Fruit fly (Drosophila melanogaster) whole organism, embryonic: ENCODE measurements around the gene AnxB9.
A peak's percentile ranks its signal among the peaks of the same experiment; 100 is the strongest.

ENCODE experiments used
- BtbVII ChIP-seq: fragments of 200-800 bp; sonication (Bioruptor generic); optimal IDR thresholded peaks from 3 replicates; lab custom pipeline; 2017; ENCODE audit warnings: missing biosample characterization, mild to moderate bottlenecking, missing genetic modification characterization
- Bteb2 ChIP-seq: fragments of 200-800 bp; sonication (Bioruptor generic); optimal IDR thresholded peaks from 2 replicates; lab custom pipeline; 2016; ENCODE audit warnings: missing biosample characterization, missing genetic modification characterization
- CG11247 ChIP-seq: fragments of 200-800 bp; sonication (Bioruptor generic); IDR thresholded peaks from 2 replicates; pipeline ENCODE4 v1.3.6; 2022; ENCODE audit warnings: missing biosample characterization, missing genetic modification characterization
- CG12391 ChIP-seq: fragments of 200-800 bp; sonication (Bioruptor generic); optimal IDR thresholded peaks from 3 replicates; lab custom pipeline; 2018; ENCODE audit warnings: missing biosample characterization, mild to moderate bottlenecking, missing genetic modification characterization, moderate library complexity
- CG12744 ChIP-seq: fragments of 200-800 bp; sonication (Bioruptor generic); optimal IDR thresholded peaks from 2 replicates; lab custom pipeline; 2016; ENCODE audit warnings: missing biosample characterization, missing genetic modification characterization
- CG12942 ChIP-seq: fragments of 200-800 bp; sonication (Bioruptor generic); optimal IDR thresholded peaks from 3 replicates; lab custom pipeline; 2016; ENCODE audit warnings: missing biosample characterization, missing genetic modification characterization
- CG13624 ChIP-seq: fragments of 200-800 bp; sonication (Bioruptor generic); optimal IDR thresholded peaks from 2 replicates; lab custom pipeline; 2016; ENCODE audit warnings: missing biosample characterization, missing genetic modification characterization
- CG16779 ChIP-seq: fragments of 200-800 bp; sonication (Bioruptor generic); IDR thresholded peaks from 2 replicates; pipeline ENCODE4 v1.3.6; 2022; ENCODE audit warnings: missing biosample characterization, missing genetic modification characterization
- CG17802 ChIP-seq: fragments of 200-800 bp; sonication (Bioruptor generic); optimal IDR thresholded peaks from 2 replicates; lab custom pipeline; 2018; ENCODE audit warnings: missing biosample characterization, mild to moderate bottlenecking, missing genetic modification characterization, moderate library complexity
- CG1792 ChIP-seq: fragments of 200-800 bp; sonication (Bioruptor generic); optimal IDR thresholded peaks from 2 replicates; lab custom pipeline; 2016; ENCODE audit warnings: missing biosample characterization, missing genetic modification characterization
- CG18476 ChIP-seq: fragments of 200-800 bp; sonication (Bioruptor generic); optimal IDR thresholded peaks from 2 replicates; lab custom pipeline; 2016; ENCODE audit warnings: missing biosample characterization, mild to moderate bottlenecking, missing genetic modification characterization
- CG2712 ChIP-seq: fragments of 200-800 bp; optimal IDR thresholded peaks from 3 replicates; lab custom pipeline; 2019; ENCODE audit warnings: missing biosample characterization, mild to moderate bottlenecking, missing genetic modification characterization, moderate library complexity
- CG34224 ChIP-seq: fragments of 200-800 bp; sonication (Bioruptor generic); IDR thresholded peaks from 3 replicates; pipeline ENCODE4 v1.3.6; 2022; ENCODE audit warnings: missing biosample characterization, missing genetic modification characterization; ENCODE audit not compliant: partially characterized antibody
- CG34422 ChIP-seq: fragments of 200-800 bp; sonication (Bioruptor generic); IDR thresholded peaks from 3 replicates; pipeline ENCODE4 v1.3.6; 2022; ENCODE audit warnings: missing biosample characterization, missing genetic modification characterization
- CG7745 ChIP-seq: fragments of 200-800 bp; sonication (Bioruptor generic); optimal IDR thresholded peaks from 2 replicates; lab custom pipeline; 2018; ENCODE audit warnings: missing biosample characterization, mild to moderate bottlenecking, missing genetic modification characterization, moderate library complexity
- CG7839 ChIP-seq: fragments of 200-800 bp; sonication (Bioruptor generic); optimal IDR thresholded peaks from 3 replicates; lab custom pipeline; 2018; ENCODE audit warnings: missing biosample characterization, mild to moderate bottlenecking, missing genetic modification characterization, moderate library complexity
- CG8765 ChIP-seq: fragments of 200-800 bp; sonication (Bioruptor generic); IDR thresholded peaks from 2 replicates; pipeline ENCODE4 v1.3.6; 2022; ENCODE audit warnings: missing biosample characterization, missing genetic modification characterization
- CHES-1-like ChIP-seq: fragments of 200-800 bp; sonication (Bioruptor generic); optimal IDR thresholded peaks from 2 replicates; lab custom pipeline; 2016; ENCODE audit warnings: missing biosample characterization, missing genetic modification characterization
- Chrac-16 ChIP-seq: fragments of 200-800 bp; sonication (Bioruptor generic); optimal IDR thresholded peaks from 3 replicates; lab custom pipeline; 2016; ENCODE audit warnings: missing biosample characterization, missing genetic modification characterization
- CoRest ChIP-seq: fragments of 200-800 bp; sonication (Bioruptor generic); optimal IDR thresholded peaks from 3 replicates; lab custom pipeline; 2018; ENCODE audit warnings: missing biosample characterization, mild to moderate bottlenecking, missing genetic modification characterization, moderate library complexity
- Eip74EF ChIP-seq, 2 experiments: fragments of 200-800 bp in 1 of 2; fragments of >200 bp in 1 of 2; sonication (Bioruptor generic) in 1 of 2; optimal IDR thresholded peaks; 2 replicates each; lab custom pipeline; 2017 to 2019; ENCODE audit warnings: missing biosample characterization in 2 of 2, missing genetic modification characterization in 2 of 2, mild to moderate bottlenecking in 1 of 2, moderate library complexity in 1 of 2
- Hmx ChIP-seq: fragments of 200-800 bp; sonication (Bioruptor generic); optimal IDR thresholded peaks from 2 replicates; lab custom pipeline; 2016; ENCODE audit warnings: missing biosample characterization, missing genetic modification characterization
- Jarid2 ChIP-seq: fragments of 200-800 bp; sonication (Bioruptor generic); optimal IDR thresholded peaks from 3 replicates; lab custom pipeline; 2017; ENCODE audit warnings: mild to moderate bottlenecking, missing biosample characterization, missing genetic modification reagents, missing genetic modification characterization
- Kr ChIP-seq: fragments of 200-800 bp; sonication (Bioruptor generic); optimal IDR thresholded peaks from 2 replicates; lab custom pipeline; 2017; ENCODE audit warnings: missing biosample characterization, mild to moderate bottlenecking, missing genetic modification characterization
- MBD-R2 ChIP-seq: fragments of 200-800 bp; sonication (Bioruptor generic); IDR thresholded peaks from 2 replicates; pipeline ENCODE4 v1.3.6; 2022; ENCODE audit warnings: missing biosample characterization, missing genetic modification characterization
- Oli ChIP-seq: fragments of 200-800 bp; sonication (Bioruptor generic); optimal IDR thresholded peaks from 2 replicates; lab custom pipeline; 2018; ENCODE audit warnings: missing biosample characterization, mild to moderate bottlenecking, missing genetic modification characterization, moderate library complexity
- Optix ChIP-seq: fragments of 200-800 bp; sonication (Bioruptor generic); IDR thresholded peaks from 3 replicates; pipeline ENCODE4 v1.3.6; 2022; ENCODE audit warnings: missing biosample characterization, missing genetic modification characterization
- Usf ChIP-seq: fragments of 200-800 bp; sonication (Bioruptor generic); optimal IDR thresholded peaks from 2 replicates; lab custom pipeline; 2017; ENCODE audit warnings: missing genotype, missing biosample characterization, missing genetic modification characterization
- abd-A ChIP-seq: fragments of 200-800 bp; sonication (Bioruptor generic); optimal IDR thresholded peaks from 3 replicates; lab custom pipeline; 2019; ENCODE audit warnings: missing biosample characterization, mild to moderate bottlenecking, missing genetic modification characterization, moderate library complexity
- chm ChIP-seq: fragments of 200-800 bp; sonication (Bioruptor generic); IDR thresholded peaks from 2 replicates; pipeline ENCODE4 v1.3.6; 2022; ENCODE audit warnings: missing biosample characterization, missing genetic modification characterization
- da ChIP-seq: fragments of 200-800 bp; sonication (Bioruptor generic); optimal IDR thresholded peaks from 2 replicates; lab custom pipeline; 2016; ENCODE audit warnings: missing biosample characterization, missing genetic modification characterization
- ems ChIP-seq: fragments of 200-800 bp; sonication (Bioruptor generic); optimal IDR thresholded peaks from 3 replicates; lab custom pipeline; 2016; ENCODE audit warnings: missing biosample characterization, missing genetic modification characterization
- ewg ChIP-seq: fragments of 200-800 bp; sonication (Bioruptor generic); optimal IDR thresholded peaks from 3 replicates; lab custom pipeline; 2017; ENCODE audit warnings: mild to moderate bottlenecking, missing biosample characterization, missing genetic modification reagents, missing genetic modification characterization
- fu2 ChIP-seq: fragments of 200-800 bp; sonication (Bioruptor generic); optimal IDR thresholded peaks from 2 replicates; lab custom pipeline; 2016; ENCODE audit warnings: missing biosample characterization, missing genetic modification characterization
- gcm ChIP-seq: fragments of 200-800 bp; sonication (Bioruptor generic); optimal IDR thresholded peaks from 2 replicates; lab custom pipeline; 2019; ENCODE audit warnings: missing biosample characterization, mild to moderate bottlenecking, missing genetic modification characterization, moderate library complexity
- gsb-n ChIP-seq: fragments of 200-800 bp; sonication (Bioruptor generic); optimal IDR thresholded peaks from 3 replicates; lab custom pipeline; 2018; ENCODE audit warnings: missing biosample characterization, mild to moderate bottlenecking, missing genetic modification characterization
- lola ChIP-seq, 3 experiments: fragments of >200 bp in 2 of 3; fragments of 200-800 bp in 1 of 3; sonication (Bioruptor generic) in 1 of 3; optimal IDR thresholded peaks; 2 replicates each; lab custom pipeline; 2017 to 2019; ENCODE audit warnings: missing biosample characterization in 3 of 3, missing genetic modification characterization in 3 of 3, mild to moderate bottlenecking in 1 of 3, moderate library complexity in 1 of 3
- mld ChIP-seq: fragments of 200-800 bp; sonication (Bioruptor generic); IDR thresholded peaks from 3 replicates; pipeline ENCODE4 v1.3.6; 2022; ENCODE audit warnings: missing biosample characterization, missing genetic modification characterization; ENCODE audit not compliant: partially characterized antibody
- nerfin-1 ChIP-seq: fragments of 200-800 bp; sonication (Bioruptor generic); optimal IDR thresholded peaks from 3 replicates; lab custom pipeline; 2019; ENCODE audit warnings: missing biosample characterization, mild to moderate bottlenecking, missing genetic modification characterization, moderate library complexity
- pb ChIP-seq: fragments of 200-800 bp; sonication (Bioruptor generic); optimal IDR thresholded peaks from 3 replicates; lab custom pipeline; 2016; ENCODE audit warnings: missing biosample characterization, missing genetic modification characterization
- pita ChIP-seq: fragments of 200-800 bp; sonication (Bioruptor generic); optimal IDR thresholded peaks from 2 replicates; lab custom pipeline; 2017; ENCODE audit warnings: missing biosample characterization, mild to moderate bottlenecking, missing genetic modification characterization
- row ChIP-seq: fragments of 200-800 bp; sonication (Bioruptor generic); IDR thresholded peaks from 3 replicates; pipeline ENCODE4 v1.3.6; 2022; ENCODE audit warnings: missing biosample characterization, missing genetic modification characterization
- shn ChIP-seq: fragments of 200-800 bp; sonication (Bioruptor generic); optimal IDR thresholded peaks from 3 replicates; lab custom pipeline; 2016; ENCODE audit warnings: missing biosample characterization, missing genetic modification characterization
- sima ChIP-seq: fragments of 200-800 bp; sonication (Bioruptor generic); optimal IDR thresholded peaks from 2 replicates; lab custom pipeline; 2016; ENCODE audit warnings: missing biosample characterization, missing genetic modification characterization
- ssp ChIP-seq: fragments of 200-800 bp; sonication (Bioruptor generic); IDR thresholded peaks from 2 replicates; pipeline ENCODE4 v1.3.6; 2022; ENCODE audit warnings: missing biosample characterization, missing genetic modification characterization
- tna ChIP-seq: fragments of 200-800 bp; sonication (Bioruptor generic); IDR thresholded peaks from 2 replicates; pipeline ENCODE4 v1.3.6; 2022; ENCODE audit warnings: missing biosample characterization, missing genetic modification characterization; ENCODE audit not compliant: partially characterized antibody
- trh ChIP-seq: fragments of 200-800 bp; sonication (Bioruptor generic); optimal IDR thresholded peaks from 2 replicates; lab custom pipeline; 2016; ENCODE audit warnings: missing biosample characterization, missing genetic modification characterization
- usp ChIP-seq: fragments of >200 bp; optimal IDR thresholded peaks from 2 replicates; lab custom pipeline; 2017; ENCODE audit warnings: missing biosample characterization, missing genetic modification characterization

The AnxB9 gene

dm6 chr3R:21112742-21113465 lies 47.9 kb downstream of the AnxB9 start (continued):
- TF ChIP-seq sima (peak; percentile 82), Chrac-16 (GFP tag; lab: Kevin White, UChicago) (peak; percentile 80), MBD-R2 (peak; percentile 60; the same call in 1 of the 2 replicates), CG13624 (GFP tag; lab: Kevin White, UChicago) (peak; percentile 87), CG12391 (tag; lab: Kevin White, UChicago) (peak; percentile 91), BtbVII (peak; percentile 86), ssp (GFP tag; lab: Robert Waterston, UW) (peak; percentile 62), CG34422 (peak; percentile 88), lola (GFP tag; optimal IDR thresholded peaks at IDR 0.05; lab: Kevin White, UChicago) (peak in 1 of 3 experiments; percentile 73), da (GFP tag; lab: Kevin White, UChicago) (peak; percentile 44), CG1792 (peak; percentile 91), nerfin-1 (tag; lab: Kevin White, UChicago) (peak; percentile 80), Jarid2 (GFP tag; lab: Kevin White, UChicago) (no peak), ewg (GFP tag; lab: Kevin White, UChicago) (peak; percentile 79), usp (no peak), CG18476 (GFP tag; lab: Kevin White, UChicago) (peak; percentile 80), CG34224 (GFP tag; lab: Robert Waterston, UW) (no peak), gsb-n (tag; lab: Kevin White, UChicago) (peak; percentile 82), Optix (GFP tag; lab: Robert Waterston, UW) (peak; percentile 83), CG11247 (GFP tag; lab: Robert Waterston, UW) (peak; percentile 81), pita (GFP tag; lab: Kevin White, UChicago) (no peak), gcm (GFP tag; lab: Kevin White, UChicago) (peak; percentile 86), row (peak; percentile 88), pb (GFP tag; lab: Kevin White, UChicago) (peak; percentile 88), shn (GFP tag; lab: Kevin White, UChicago) (peak; percentile 80), CG7839 (tag; lab: Kevin White, UChicago) (peak; percentile 89), fu2 (peak; percentile 86), trh (GFP tag; lab: Kevin White, UChicago) (peak; percentile 68), mld (no peak), Bteb2 (peak; percentile 89), CG8765 (GFP tag; lab: Robert Waterston, UW) (0 out of 2 replicates have a peak, but pooled peaks have one; percentile 47), abd-A (tag; lab: Kevin White, UChicago) (no peak), CG7745 (tag; lab: Kevin White, UChicago) (peak; percentile 42), Kr (GFP tag; lab: Kevin White, UChicago) (peak; percentile 25), Usf (GFP tag; lab: Kevin White, UChicago) (peak; percentile 44), CG16779 (GFP tag; lab: Robert Waterston, UW) (peak; percentile 81), ems (GFP tag; lab: Kevin White, UChicago) (peak; percentile 60), tna (GFP tag; lab: Robert Waterston, UW) (0 out of 2 replicates have a peak, but pooled peaks have one; percentile 7), CG17802 (tag; lab: Kevin White, UChicago) (peak; percentile 75), Hmx (peak; percentile 59), CG12744 (GFP tag; lab: Kevin White, UChicago) (peak; percentile 92), CoRest (tag; lab: Kevin White, UChicago) (peak; percentile 87), CG12942 (peak; percentile 89), chm (GFP tag; lab: Robert Waterston, UW) (peak; percentile 89), CHES-1-like (GFP tag; lab: Kevin White, UChicago) (peak; percentile 94), Oli (tag; lab: Kevin White, UChicago) (peak; percentile 90), Eip74EF (GFP tag; optimal IDR thresholded peaks at IDR 0.05; lab: Kevin White, UChicago) (peak in 1 of 2 experiments; percentile 92), CG2712 (tag; lab: Kevin White, UChicago) (peak; percentile 93)
